Worm (Caenorhabditis elegans) whole organism, L4 larva: Measurements from ENCODE around the gene slcf-1.

Experiments
- F37D6.2 ChIP-seq: sonication (generic microtip); optimal IDR thresholded peaks from 2 replicates; lab custom pipeline; 2016; ENCODE audit warnings: mild to moderate bottlenecking, missing genetic modification characterization, missing compliant biosample characterization
- T26A8.4 ChIP-seq: fragments of 200-800 bp; sonication (Bioruptor generic); IDR thresholded peaks from 2 replicates; pipeline ENCODE4 v1.3.6; 2022; ENCODE audit warnings: missing genetic modification characterization, missing compliant biosample characterization
- ZK337.2 ChIP-seq: fragments of 200-800 bp; sonication (Bioruptor generic); IDR thresholded peaks from 2 replicates; pipeline ENCODE4 v1.3.6; 2022; ENCODE audit warnings: missing genetic modification reagents, missing genetic modification characterization, missing compliant biosample characterization
- ZK546.5 ChIP-seq, 2 experiments: sonication (generic microtip); optimal IDR thresholded peaks; 2 replicates each; lab custom pipeline; 2017; ENCODE audit warnings: missing biosample characterization in 2 of 2, missing genetic modification characterization in 2 of 2
- aha-1 ChIP-seq: fragments of 150-350 bp; peaks from one replicate; lab custom pipeline; 2014; ENCODE audit warnings: missing biosample characterization, missing genetic modification characterization
- ama-1 ChIP-seq: fragments of 150-350 bp; optimal IDR thresholded peaks from 2 replicates; lab custom pipeline; 2014; ENCODE audit warnings: inconsistent platforms, mixed read lengths
- attf-4 ChIP-seq: sonication (generic microtip); optimal IDR thresholded peaks from 3 replicates; lab custom pipeline; 2017; ENCODE audit warnings: missing biosample characterization, missing genetic modification characterization
- ceh-20 ChIP-seq: fragments of 200-800 bp; sonication (Bioruptor generic); IDR thresholded peaks from 2 replicates; pipeline ENCODE4 v1.3.6; 2022; ENCODE audit warnings: missing genetic modification reagents, missing genetic modification characterization, missing compliant biosample characterization
- ceh-62 ChIP-seq: sonication (generic microtip); optimal IDR thresholded peaks from 2 replicates; lab custom pipeline; 2017; ENCODE audit warnings: missing biosample characterization, missing genetic modification characterization
- cey-2 ChIP-seq: sonication (generic microtip); optimal IDR thresholded peaks from 3 replicates; lab custom pipeline; 2017; ENCODE audit warnings: missing genetic modification characterization, mild to moderate bottlenecking, missing compliant biosample characterization, antibody characterized with exemption, borderline replicate concordance; ENCODE audit not compliant: insufficient read depth
- daf-16 ChIP-seq, 3 experiments: sonication (generic microtip); optimal IDR thresholded peaks; 2 replicates each; lab custom pipeline; 2016 to 2017; ENCODE audit warnings: missing genetic modification characterization in 3 of 3, missing genetic modification reagents in 3 of 3, mild to moderate bottlenecking in 2 of 3, missing compliant biosample characterization in 2 of 3, missing biosample characterization in 1 of 3, moderate library complexity in 1 of 3
- daf-8 ChIP-seq: fragments of 200-800 bp; sonication (Bioruptor generic); IDR thresholded peaks from 2 replicates; pipeline ENCODE4 v1.3.6; 2022; ENCODE audit warnings: missing genetic modification characterization, missing compliant biosample characterization
- dmd-6 ChIP-seq: fragments of 200-800 bp; sonication (Bioruptor generic); IDR thresholded peaks from 2 replicates; pipeline ENCODE4 v1.3.6; 2022; ENCODE audit warnings: missing genetic modification reagents, missing genetic modification characterization, missing compliant biosample characterization
- dpl-1 ChIP-seq: fragments of 150-350 bp; optimal IDR thresholded peaks from 2 replicates; lab custom pipeline; 2014; ENCODE audit warnings: missing biosample characterization, missing genetic modification reagents, missing genetic modification characterization
- duxl-1 ChIP-seq: sonication (generic microtip); optimal IDR thresholded peaks from 2 replicates; lab custom pipeline; 2016; ENCODE audit warnings: mild to moderate bottlenecking, missing genetic modification characterization, moderate library complexity, missing compliant biosample characterization; ENCODE audit not compliant: poor library complexity
- egl-43 ChIP-seq: fragments of 200-800 bp; sonication (Bioruptor generic); IDR thresholded peaks from 2 replicates; pipeline ENCODE4 v1.3.6; 2022; ENCODE audit warnings: missing genetic modification reagents, missing genetic modification characterization, missing compliant biosample characterization
- hif-1 ChIP-seq, 2 experiments: sonication (generic microtip); optimal IDR thresholded peaks; 2 replicates each; lab custom pipeline; 2016 to 2017; ENCODE audit warnings: missing compliant biosample characterization in 2 of 2, missing genetic modification characterization in 2 of 2, missing genetic modification reagents in 2 of 2, missing genotype in 2 of 2, mild to moderate bottlenecking in 1 of 2
- hlh-11 ChIP-seq: fragments of 200-800 bp; sonication (Bioruptor generic); optimal IDR thresholded peaks from 2 replicates; lab custom pipeline; 2018; ENCODE audit warnings: mild to moderate bottlenecking, missing genetic modification characterization, missing compliant biosample characterization
- hlh-30 ChIP-seq: sonication (generic microtip); optimal IDR thresholded peaks from 2 replicates; lab custom pipeline; 2017; ENCODE audit warnings: antibody characterized with exemption, mild to moderate bottlenecking, missing genetic modification characterization, missing compliant biosample characterization; ENCODE audit not compliant: insufficient read depth
- hmg-1.1 ChIP-seq: fragments of 200-800 bp; sonication (Bioruptor generic); IDR thresholded peaks from 2 replicates; pipeline ENCODE4 v1.3.6; 2022; ENCODE audit warnings: missing genetic modification reagents, missing genetic modification characterization, missing compliant biosample characterization
- lin-13 ChIP-seq: fragments of 150-350 bp; optimal IDR thresholded peaks from 2 replicates; lab custom pipeline; 2014; ENCODE audit warnings: missing biosample characterization, missing genetic modification reagents, missing genetic modification characterization
- lir-3 ChIP-seq: sonication (generic microtip); optimal IDR thresholded peaks from 2 replicates; lab custom pipeline; 2016; ENCODE audit warnings: mild to moderate bottlenecking, missing genetic modification characterization, missing compliant biosample characterization
- lsy-2 ChIP-seq, 2 experiments: fragments of 150-350 bp in 1 of 2; sonication (generic microtip) in 1 of 2; optimal IDR thresholded peaks; 2 replicates each; lab custom pipeline; 2014 to 2017; ENCODE audit warnings: missing biosample characterization in 2 of 2, missing genetic modification characterization in 2 of 2
- mdl-1 ChIP-seq, 2 experiments: fragments of 150-350 bp in 1 of 2; sonication (generic microtip) in 1 of 2; optimal IDR thresholded peaks; 2 replicates each; lab custom pipeline; 2014 to 2017; ENCODE audit warnings: missing biosample characterization in 2 of 2, missing genetic modification characterization in 2 of 2
- mep-1 ChIP-seq: fragments of 150-350 bp; sonication (generic microtip); optimal IDR thresholded peaks from 3 replicates; lab custom pipeline; 2014; ENCODE audit warnings: missing biosample characterization, missing genetic modification characterization
- mes-2 ChIP-seq: sonication (generic microtip); optimal IDR thresholded peaks from 2 replicates; lab custom pipeline; 2016; ENCODE audit warnings: missing genotype, mild to moderate bottlenecking, missing genetic modification characterization, missing compliant biosample characterization; ENCODE audit not compliant: poor library complexity, severe bottlenecking
- mxl-2 ChIP-seq: fragments of 200-800 bp; sonication (Bioruptor generic); conservative IDR thresholded peaks from 2 replicates; pipeline ENCODE4 v1.3.6; 2022; ENCODE audit warnings: missing genetic modification reagents, missing genetic modification characterization, missing compliant biosample characterization
- mxl-3 ChIP-seq: fragments of 200-800 bp; sonication (Bioruptor generic); optimal IDR thresholded peaks from 2 replicates; lab custom pipeline; 2018; ENCODE audit warnings: mild to moderate bottlenecking, missing genetic modification characterization, missing compliant biosample characterization
- nhr-11 ChIP-seq: fragments of 150-350 bp; optimal IDR thresholded peaks from 2 replicates; lab custom pipeline; 2014; ENCODE audit warnings: missing biosample characterization, missing genetic modification characterization
- nhr-111 ChIP-seq: fragments of 200-800 bp; sonication (Bioruptor generic); optimal IDR thresholded peaks from 2 replicates; lab custom pipeline; 2018; ENCODE audit warnings: mild to moderate bottlenecking, missing genetic modification characterization, missing compliant biosample characterization
- nhr-25 ChIP-seq: sonication (generic microtip); optimal IDR thresholded peaks from 2 replicates; lab custom pipeline; 2017; ENCODE audit warnings: missing genetic modification characterization, mild to moderate bottlenecking, missing compliant biosample characterization, antibody characterized with exemption, moderate library complexity, borderline replicate concordance; ENCODE audit not compliant: insufficient read depth
- nhr-28 ChIP-seq: fragments of 150-350 bp; optimal IDR thresholded peaks from 2 replicates; lab custom pipeline; 2014; ENCODE audit warnings: missing biosample characterization, missing genetic modification characterization
- nhr-42 ChIP-seq: fragments of 200-800 bp; sonication (Bioruptor generic); IDR thresholded peaks from 2 replicates; pipeline ENCODE4 v1.3.6; 2022; ENCODE audit warnings: missing genetic modification characterization, missing compliant biosample characterization
- nhr-6 ChIP-seq: fragments of 150-350 bp; optimal IDR thresholded peaks from 2 replicates; lab custom pipeline; 2014; ENCODE audit warnings: missing biosample characterization, missing genetic modification characterization
- nhr-76 ChIP-seq: fragments of 150-350 bp; optimal IDR thresholded peaks from 2 replicates; lab custom pipeline; 2014; ENCODE audit warnings: missing biosample characterization, missing genetic modification characterization
- pha-4 ChIP-seq, 2 experiments: fragments of 150-350 bp in 1 of 2; fragments of 200-800 bp in 1 of 2; sonication (Bioruptor generic) in 1 of 2; IDR thresholded peaks in 1 of 2; optimal IDR thresholded peaks in 1 of 2; 2 replicates each; pipeline versions ENCODE4 v1.3.6 to Lab custom; 2014 to 2022; ENCODE audit warnings: missing genetic modification characterization in 2 of 2, missing genetic modification reagents in 2 of 2, missing biosample characterization in 1 of 2, missing compliant biosample characterization in 1 of 2
- pqm-1 ChIP-seq: sonication (generic microtip); optimal IDR thresholded peaks from 2 replicates; lab custom pipeline; 2017; ENCODE audit warnings: missing biosample characterization, missing genetic modification characterization
- rbr-2 ChIP-seq: sonication (generic microtip); optimal IDR thresholded peaks from 2 replicates; lab custom pipeline; 2016; ENCODE audit warnings: missing genotype, missing genetic modification characterization, missing compliant biosample characterization
- snpc-1.2 ChIP-seq: fragments of 200-800 bp; sonication (Bioruptor generic); IDR thresholded peaks from 2 replicates; pipeline ENCODE4 v1.3.6; 2022; ENCODE audit warnings: missing genetic modification reagents, missing genetic modification characterization, missing compliant biosample characterization
- tra-1 ChIP-seq: fragments of 200-800 bp; sonication (Bioruptor generic); IDR thresholded peaks from 2 replicates; pipeline ENCODE4 v1.3.6; 2022; ENCODE audit warnings: missing genetic modification reagents, missing genetic modification characterization, missing compliant biosample characterization
- unc-130 ChIP-seq: sonication (generic microtip); optimal IDR thresholded peaks from 2 replicates; lab custom pipeline; 2016; ENCODE audit warnings: missing genetic modification reagents, missing genetic modification characterization, missing compliant biosample characterization
- unc-62 ChIP-seq, 3 experiments: fragments of 150-350 bp in 1 of 3; sonication (generic microtip); optimal IDR thresholded peaks in 2 of 3; peaks in 1 of 3; 1 replicate in 1 of 3; 2 replicates in 2 of 3; lab custom pipeline; 2014 to 2017; ENCODE audit warnings: missing biosample characterization in 3 of 3, missing genetic modification characterization in 3 of 3, missing genetic modification reagents in 3 of 3, missing genotype in 1 of 3
- zag-1 ChIP-seq: fragments of 150-350 bp; optimal IDR thresholded peaks from 2 replicates; lab custom pipeline; 2014; ENCODE audit warnings: missing biosample characterization, missing genetic modification characterization
- zip-2 ChIP-seq: fragments of 150-350 bp; optimal IDR thresholded peaks from 2 replicates; lab custom pipeline; 2014; ENCODE audit warnings: missing biosample characterization, missing genetic modification characterization

slcf-1 gene

DNA sequence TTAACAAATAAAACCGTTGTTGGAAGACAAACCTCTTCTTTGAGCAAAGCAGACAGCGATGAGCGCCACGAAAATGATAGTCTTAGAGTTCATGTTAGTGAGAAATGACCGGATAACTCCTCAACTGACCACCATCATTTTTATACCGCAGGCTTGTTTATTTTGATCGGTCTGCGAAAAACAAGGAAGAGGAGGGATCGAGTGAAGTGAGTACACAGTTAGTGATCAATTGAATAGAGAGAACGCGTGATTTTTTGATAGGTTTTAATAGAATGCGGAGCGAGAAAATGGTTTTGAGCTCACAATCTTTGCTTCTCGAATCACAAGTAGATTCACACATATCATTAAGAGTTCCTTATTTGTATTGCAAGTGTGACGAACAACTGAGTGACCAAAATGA is 7.8 kb upstream of the slcf-1 start, which contains the start of gene F14F3.4:
Gene F14F3.4, minus strand, starts transcription at position 101 of the 400 bp plus-strand sequence.
- TF ChIP-seq daf-8 (GFP tag; lab: Robert Waterston, UW) (no peak), unc-62 (GFP tag; optimal IDR thresholded peaks at IDR 0.05 in 1 of 2; lab: Kevin White, UChicago) (peak in 1 of 2 experiments; percentile 24), unc-62 (tag; optimal IDR thresholded peaks at IDR 0.05; lab: Kevin White, UChicago) (no peak)

DNA sequence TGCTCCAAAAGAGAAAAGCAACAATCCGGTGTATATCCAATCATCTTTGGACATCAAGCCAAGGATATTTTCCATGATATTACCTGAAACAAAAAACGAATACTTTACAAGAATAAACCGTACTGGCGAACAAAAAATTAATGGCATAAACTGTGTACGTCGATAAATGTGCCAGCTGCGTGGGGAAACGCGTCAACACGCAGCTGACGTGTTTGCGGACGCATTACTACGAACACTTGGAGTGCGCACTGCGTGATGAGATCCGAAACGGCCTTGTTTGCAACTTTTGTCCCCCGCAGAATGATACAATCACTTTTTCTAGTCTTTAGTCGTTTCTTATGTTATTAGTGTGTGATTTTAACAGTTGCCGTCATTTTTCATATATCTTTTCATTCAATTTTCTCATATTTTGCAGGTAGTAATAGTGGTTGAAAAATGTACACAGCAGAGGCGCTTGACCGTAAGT is 4.6 kb upstream of the slcf-1 start, which contains the start of the genes mboa-7 and git-1:
Gene mboa-7, minus strand, starts transcription at position 83 of the 466 bp plus-strand sequence.
Gene git-1, plus strand, starts transcription at position 416 of the 466 bp plus-strand sequence.
- no peak for TF ChIP-seq F37D6.2
- no peak for TF ChIP-seq ceh-62 (tag; lab: Kevin White, UChicago)
- TF ChIP-seq mes-2 (tag; lab: Kevin White, UChicago) = peak; percentile 73
- TF ChIP-seq nhr-76 = no peak
- peak; percentile 38 for TF ChIP-seq nhr-25 (tag; lab: Kevin White, UChicago)
- no peak for TF ChIP-seq ZK546.5 (tag; optimal IDR thresholded peaks at IDR 0.05; lab: Kevin White, UChicago)
- no peak for TF ChIP-seq egl-43 (GFP tag; lab: Robert Waterston, UW)
- peak in 1 of 2 experiments; percentile 53 for TF ChIP-seq mdl-1 (tag; optimal IDR thresholded peaks at IDR 0.05; lab: Kevin White, UChicago)
- peak in 1 of 2 experiments; percentile 20 for TF ChIP-seq hif-1 (tag; optimal IDR thresholded peaks at IDR 0.05; lab: Kevin White, UChicago)
- TF ChIP-seq ceh-20 = no peak
- TF ChIP-seq nhr-111 (GFP tag; lab: Kevin White, UChicago) = no peak
- TF ChIP-seq pha-4 (GFP tag; IDR thresholded peaks at IDR 0.05; lab: Robert Waterston, UW) = no peak
- no peak for TF ChIP-seq pha-4 (tag; optimal IDR thresholded peaks at IDR 0.05; lab: Kevin White, UChicago)
- TF ChIP-seq lir-3 (tag; lab: Kevin White, UChicago) = no peak
- peak; percentile 57 for TF ChIP-seq lin-13 (GFP tag; lab: Kevin White, UChicago)
- TF ChIP-seq cey-2 (tag; lab: Kevin White, UChicago) = no peak
- TF ChIP-seq hlh-30 (tag; lab: Kevin White, UChicago) = peak; percentile 55
- no peak for TF ChIP-seq ZK337.2 (GFP tag; lab: Robert Waterston, UW)
- TF ChIP-seq tra-1 = 0 out of 2 replicates have a peak, but pooled peaks have one; percentile 32
- no peak for TF ChIP-seq unc-62 (GFP tag; optimal IDR thresholded peaks at IDR 0.05 in 1 of 2; lab: Kevin White, UChicago)
- no peak for TF ChIP-seq unc-62 (tag; optimal IDR thresholded peaks at IDR 0.05; lab: Kevin White, UChicago)
- no peak for TF ChIP-seq ama-1
- TF ChIP-seq nhr-6 (tag; lab: Kevin White, UChicago) = peak; percentile 16
- peak in 1 of 2 experiments; percentile 65 for TF ChIP-seq lsy-2 (tag; optimal IDR thresholded peaks at IDR 0.05; lab: Kevin White, UChicago)
- TF ChIP-seq hmg-1.1 (GFP tag; lab: Robert Waterston, UW) = peak; percentile 74
- TF ChIP-seq mxl-3 = peak; percentile 86
- TF ChIP-seq T26A8.4 (GFP tag; lab: Robert Waterston, UW) = peak; percentile 27; the same call in 1 of the 2 replicates
- no peak for TF ChIP-seq zip-2
- no peak for TF ChIP-seq mxl-2 (GFP tag; lab: Robert Waterston, UW)
- peak; percentile 77 for TF ChIP-seq mep-1 (tag; lab: Kevin White, UChicago)
- 0 out of 2 replicates have a peak, but pooled peaks have one; percentile 32 for TF ChIP-seq nhr-42 (GFP tag; lab: Robert Waterston, UW)
- no peak for TF ChIP-seq daf-16 (GFP tag; optimal IDR thresholded peaks at IDR 0.05; lab: Kevin White, UChicago)
- TF ChIP-seq daf-16 (tag; optimal IDR thresholded peaks at IDR 0.05; lab: Kevin White, UChicago) = peak; percentile 38
- TF ChIP-seq duxl-1 = no peak
- TF ChIP-seq dpl-1 (GFP tag; lab: Kevin White, UChicago) = peak; percentile 51
- TF ChIP-seq unc-130 (GFP tag; lab: Kevin White, UChicago) = no peak
- no peak for TF ChIP-seq zag-1 (tag; lab: Kevin White, UChicago)
- peak; percentile 45 for TF ChIP-seq dmd-6 (GFP tag; lab: Robert Waterston, UW)
- no peak for TF ChIP-seq attf-4 (tag; lab: Kevin White, UChicago)
- no peak for TF ChIP-seq snpc-1.2 (GFP tag; lab: Robert Waterston, UW)
- peak; percentile 72 for TF ChIP-seq nhr-28 (tag; lab: Kevin White, UChicago)
- peak; percentile 77 for TF ChIP-seq hlh-11
- peak; percentile 58 for TF ChIP-seq rbr-2 (tag; lab: Kevin White, UChicago)
- TF ChIP-seq nhr-11 (tag; lab: Kevin White, UChicago) = peak; percentile 9
- peak; percentile 95 for TF ChIP-seq aha-1
- TF ChIP-seq pqm-1 (tag; lab: Kevin White, UChicago) = no peak
